Fruit fly (Drosophila melanogaster): Measurements from ENCODE around the gene Ptp10D.

DNA sequence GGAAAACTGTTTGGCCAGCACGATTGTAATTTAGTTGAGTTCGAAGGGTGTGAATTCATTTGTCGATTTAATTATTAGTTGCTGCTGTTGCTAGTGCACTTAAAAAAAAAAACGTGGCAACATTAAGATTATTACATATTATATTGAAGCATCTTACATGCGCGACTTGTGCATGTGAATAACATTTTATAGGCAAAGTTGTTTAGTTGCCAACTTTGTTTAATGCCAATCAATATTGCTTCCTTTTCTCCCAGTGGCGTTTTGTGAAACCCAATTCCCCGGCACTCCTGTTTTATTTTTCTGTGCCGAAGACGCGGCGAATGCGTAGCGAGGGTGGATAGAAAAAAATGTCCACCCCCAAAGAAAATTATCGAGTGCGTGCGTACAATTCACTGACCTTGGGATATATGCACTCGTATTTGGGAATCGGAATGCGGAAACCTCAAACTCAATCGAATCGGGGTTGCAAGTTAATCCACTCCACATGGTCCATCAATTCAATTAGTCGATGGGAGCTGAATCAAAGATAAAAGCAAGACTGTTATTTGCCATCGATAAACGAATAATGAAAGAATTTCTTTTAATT lies 7.3 kb downstream of the Ptp10D start:
- TF ChIP-seq psq (optimal IDR thresholded peaks at IDR 0.05) (no peak), pan (optimal IDR thresholded peaks at IDR 0.05) (no peak), CG8478 (optimal IDR thresholded peaks at IDR 0.05) (no peak), EcR (GFP tag; optimal IDR thresholded peaks at IDR 0.05) (no peak), usp (GFP tag; optimal IDR thresholded peaks at IDR 0.05) (no peak)
